Worm (Caenorhabditis elegans) whole organism, L4/young adult: ENCODE measurements around the gene C18A11.1.

ENCODE experiments used
- W03F9.2 ChIP-seq: fragments of 150-350 bp; optimal IDR thresholded peaks from 2 replicates; lab custom pipeline; 2014; ENCODE audit warnings: missing biosample characterization, missing genetic modification characterization
- dao-5 ChIP-seq: sonication (generic microtip); optimal IDR thresholded peaks from 2 replicates; lab custom pipeline; 2016; ENCODE audit warnings: missing genotype, missing genetic modification characterization, moderate library complexity, missing compliant biosample characterization
- him-1 ChIP-seq: sonication (generic microtip); optimal IDR thresholded peaks from 2 replicates; lab custom pipeline; 2016; ENCODE audit warnings: missing genotype, missing genetic modification reagents, missing genetic modification characterization, missing compliant biosample characterization

DNA sequence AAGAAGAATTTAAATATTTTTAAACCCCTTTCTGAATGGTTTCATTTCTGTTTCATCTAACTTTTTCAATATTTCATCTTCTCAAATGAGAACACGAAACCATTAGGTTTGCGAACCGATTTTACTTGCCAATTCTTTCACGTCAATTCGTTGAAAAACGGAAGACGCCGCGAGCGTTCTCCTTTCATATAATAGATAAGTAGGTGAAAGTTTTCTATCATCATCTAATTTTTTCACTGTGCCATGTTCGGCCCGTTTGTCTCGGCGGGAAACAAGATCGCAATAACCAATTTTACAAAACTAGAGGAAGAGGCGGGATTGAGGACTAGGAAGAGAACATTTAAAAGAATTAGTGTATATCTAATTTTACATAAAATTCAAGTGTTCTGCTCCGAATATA lies 24.0 kb upstream of the C18A11.1 start, which contains the start of gene C18A11.4:
- TF ChIP-seq him-1: no peak
- no peak for TF ChIP-seq W03F9.2 (tag; lab: Kevin White, UChicago)
- no peak for TF ChIP-seq dao-5
